Fruit fly (Drosophila melanogaster): ENCODE measurements around the gene CG13901.

DNA sequence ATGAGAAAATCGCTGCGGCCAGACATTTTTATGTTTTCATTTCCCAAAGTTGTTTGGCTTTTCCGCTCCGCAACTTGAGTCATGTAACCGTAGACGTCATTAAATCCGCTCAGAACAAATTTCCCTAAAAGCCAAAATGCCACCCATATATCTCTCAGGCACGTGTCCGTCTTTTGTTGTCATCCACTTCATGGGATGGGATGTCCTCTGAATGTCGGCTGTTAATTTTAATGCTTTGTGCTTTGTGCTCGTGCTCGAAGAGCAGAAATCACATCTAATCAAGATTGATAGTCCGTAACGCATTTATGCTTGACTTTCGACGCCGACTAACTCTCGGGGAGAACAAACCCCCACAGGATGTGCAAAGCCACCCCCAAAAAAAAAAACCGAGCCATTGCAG, 42.6 kb downstream of the CG13901 start:
- TF ChIP-seq Dll (optimal IDR thresholded peaks at IDR 0.05): no peak
- no peak for TF ChIP-seq psq (optimal IDR thresholded peaks at IDR 0.05)
- no peak for TF ChIP-seq pan (optimal IDR thresholded peaks at IDR 0.05)
- TF ChIP-seq CG8478 (optimal IDR thresholded peaks at IDR 0.05): no peak
- TF ChIP-seq usp (GFP tag; optimal IDR thresholded peaks at IDR 0.05): no peak
- no peak for TF ChIP-seq EcR (GFP tag; optimal IDR thresholded peaks at IDR 0.05)
